Worm (Caenorhabditis elegans) whole organism, young adult: ENCODE results near the gene skr-7.

Experiments
- B0035.1 ChIP-seq: sonication (generic microtip); optimal IDR thresholded peaks from 2 replicates; lab custom pipeline; 2016; ENCODE audit warnings: missing genetic modification characterization, mild to moderate bottlenecking, missing compliant biosample characterization, missing genotype, missing genetic modification reagents
- F57C9.4 ChIP-seq: sonication (generic microtip); optimal IDR thresholded peaks from 2 replicates; lab custom pipeline; 2017; ENCODE audit warnings: mild to moderate bottlenecking, missing genetic modification characterization, missing compliant biosample characterization
- ZK185.1 ChIP-seq: sonication (generic microtip); optimal IDR thresholded peaks from 2 replicates; lab custom pipeline; 2016; ENCODE audit warnings: mild to moderate bottlenecking, missing genetic modification characterization, missing compliant biosample characterization; ENCODE audit not compliant: poor library complexity, severe bottlenecking
- attf-5 ChIP-seq: fragments of 200-800 bp; sonication (Bioruptor generic); optimal IDR thresholded peaks from 2 replicates; lab custom pipeline; 2018; ENCODE audit warnings: mild to moderate bottlenecking, missing genetic modification characterization, missing compliant biosample characterization
- efl-1 ChIP-seq: fragments of 150-350 bp; optimal IDR thresholded peaks from 2 replicates; lab custom pipeline; 2014; ENCODE audit warnings: missing biosample characterization, missing genetic modification reagents, missing genetic modification characterization
- ets-4 ChIP-seq: fragments of 200-800 bp; sonication (Bioruptor generic); optimal IDR thresholded peaks from 2 replicates; lab custom pipeline; 2018; ENCODE audit warnings: mild to moderate bottlenecking, missing genetic modification characterization, missing compliant biosample characterization
- mcd-1 ChIP-seq: fragments of 200-800 bp; sonication (Bioruptor generic); IDR thresholded peaks from 2 replicates; pipeline ENCODE4 v1.3.6; 2022; ENCODE audit warnings: missing genetic modification reagents, missing genetic modification characterization, missing compliant biosample characterization
- pbrm-1 ChIP-seq: fragments of 200-800 bp; sonication (Bioruptor generic); IDR thresholded peaks from 2 replicates; pipeline ENCODE4 v1.3.6; 2022; ENCODE audit warnings: missing genetic modification reagents, missing genetic modification characterization, missing compliant biosample characterization
- pha-4 ChIP-seq: fragments of 150-350 bp; sonication (generic microtip); optimal IDR thresholded peaks from 2 replicates; lab custom pipeline; 2014; ENCODE audit warnings: missing biosample characterization, missing genetic modification reagents, missing genetic modification characterization
- unc-62 ChIP-seq: fragments of 150-350 bp; optimal IDR thresholded peaks from 2 replicates; lab custom pipeline; 2014; ENCODE audit warnings: missing biosample characterization, missing genetic modification reagents, missing genetic modification characterization

DNA sequence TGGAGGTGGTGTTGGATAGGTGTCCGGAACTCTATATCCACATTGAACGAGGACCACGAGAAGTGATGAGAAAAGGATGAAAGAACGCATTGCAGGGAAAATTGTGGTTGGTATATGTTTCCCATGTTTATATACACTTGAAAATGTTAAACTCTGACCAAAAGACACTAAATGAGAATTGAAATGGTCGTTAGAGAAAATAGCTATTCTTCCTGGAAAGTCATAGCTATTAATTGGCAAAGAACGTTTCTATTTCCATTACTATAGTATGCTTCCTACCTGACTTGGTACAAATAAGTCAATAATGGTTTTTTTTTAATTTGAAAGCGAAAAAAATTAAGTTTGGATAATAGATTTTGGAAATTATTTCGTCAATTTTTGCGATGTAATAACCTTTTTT is 5.5 kb upstream of the skr-7 start, which contains the start of gene Y47D7A.18:
- TF ChIP-seq efl-1 (GFP tag; lab: Kevin White, UChicago) = no peak
- no peak for TF ChIP-seq mcd-1 (GFP tag; lab: Robert Waterston, UW)
- TF ChIP-seq ZK185.1 = no peak
- no peak for TF ChIP-seq unc-62 (GFP tag; lab: Kevin White, UChicago)
- no peak for TF ChIP-seq ets-4
- no peak for TF ChIP-seq B0035.1 (tag; lab: Kevin White, UChicago)
- no peak for TF ChIP-seq pbrm-1
- no peak for TF ChIP-seq F57C9.4 (tag; lab: Kevin White, UChicago)
- no peak for TF ChIP-seq attf-5 (GFP tag; lab: Kevin White, UChicago)
- no peak for TF ChIP-seq pha-4 (tag; lab: Kevin White, UChicago)
